Worm (Caenorhabditis elegans): ENCODE measurements around the gene hrg-3.
A peak's percentile ranks its signal among the peaks of the same experiment; 100 is the strongest.

hrg-3 gene

DNA sequence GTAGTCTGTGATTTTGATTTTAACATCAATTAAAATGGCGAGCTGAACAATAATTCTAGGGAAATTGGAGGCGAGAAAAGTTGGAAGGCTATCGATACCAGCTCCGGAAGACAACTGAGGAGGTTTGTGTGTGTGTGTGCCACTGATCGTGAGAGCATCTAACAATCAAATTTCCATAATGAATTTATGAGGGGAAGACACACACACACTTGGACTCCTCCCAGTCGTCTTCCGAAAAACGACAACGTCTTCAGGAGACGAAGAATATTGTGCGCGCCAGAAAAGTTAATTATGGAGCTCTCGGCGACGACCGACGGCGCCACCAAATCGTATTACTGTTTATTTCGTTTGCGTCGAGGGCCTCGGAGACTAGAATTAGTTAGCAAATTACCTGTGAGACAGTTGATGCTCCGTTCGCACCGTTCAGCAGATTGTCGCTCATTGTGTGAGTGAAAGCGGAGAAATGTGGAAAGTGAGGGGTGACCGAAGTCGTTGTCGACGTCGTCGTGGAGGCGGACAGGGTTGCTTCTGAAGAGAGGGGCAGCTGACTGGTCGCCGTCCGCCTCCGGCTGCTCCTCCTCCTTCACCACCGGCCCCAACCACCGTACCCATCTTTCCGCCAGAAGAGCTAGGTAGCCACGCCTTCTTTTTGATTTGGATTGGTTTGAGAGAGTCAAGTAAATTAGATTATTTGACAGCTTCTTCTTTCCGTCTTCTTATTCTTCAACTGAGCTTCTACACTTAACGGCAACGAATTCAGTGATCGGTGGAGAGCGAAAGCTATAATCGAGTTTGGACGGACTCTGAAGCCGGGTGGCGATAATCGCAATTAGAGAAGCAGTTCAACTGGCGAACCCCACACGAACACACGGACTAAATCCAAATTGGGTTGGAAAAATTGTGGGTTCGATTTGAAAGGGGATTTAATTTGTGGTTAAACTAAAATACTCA, 12.8 kb downstream of the hrg-3 start, which contains the start of gene unc-42:
Gene unc-42, minus strand, starts transcription at position 564 of the 951 bp plus-strand sequence.
- peak; percentile 56 for TF ChIP-seq fkh-10 (GFP tag; optimal IDR thresholded peaks at IDR 0.05)
- TF ChIP-seq nfya-1 (tag; optimal IDR thresholded peaks at IDR 0.05; ENCODE audit: insufficient read depth): peak; percentile 61
- no peak for TF ChIP-seq lsy-12 (tag; optimal IDR thresholded peaks at IDR 0.05)

DNA sequence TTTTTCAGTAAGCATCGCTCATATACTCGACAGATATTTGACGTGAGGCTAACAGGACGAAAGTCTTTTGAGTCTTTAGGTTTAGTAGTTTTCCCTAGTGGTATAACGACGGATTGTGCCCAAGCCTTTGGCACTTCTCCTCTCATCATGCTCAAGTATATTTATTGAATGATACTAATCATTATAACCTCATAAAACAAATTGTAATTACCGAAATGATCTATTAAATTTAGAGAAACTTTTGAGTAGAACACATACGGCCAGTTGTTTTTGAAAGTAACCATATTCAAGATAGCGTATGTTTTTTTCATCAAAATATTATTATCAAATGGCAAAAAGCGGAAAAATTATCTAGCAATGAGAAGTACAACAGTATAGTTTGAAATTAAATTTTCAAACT, 15.0 kb downstream of the hrg-3 start:
- no peak for TF ChIP-seq eor-1 (tag; optimal IDR thresholded peaks at IDR 0.05)
- no peak for TF ChIP-seq unc-39 (tag; optimal IDR thresholded peaks at IDR 0.05)
- no peak for TF ChIP-seq elt-2 (tag; optimal IDR thresholded peaks at IDR 0.05)
- TF ChIP-seq fkh-2 (tag; optimal IDR thresholded peaks at IDR 0.05): no peak
- no peak for TF ChIP-seq nhr-23 (tag; optimal IDR thresholded peaks at IDR 0.05)

- TF ChIP-seq nhr-25 (tag; optimal IDR thresholded peaks at IDR 0.05) (no peak), ceh-28 (tag; optimal IDR thresholded peaks at IDR 0.05) (no peak), hmg-11 (tag; optimal IDR thresholded peaks at IDR 0.05) (no peak), unc-62 (GFP tag; optimal IDR thresholded peaks at IDR 0.05) (no peak), egl-5 (tag; optimal IDR thresholded peaks at IDR 0.05) (no peak), tbx-2 (tag; optimal IDR thresholded peaks at IDR 0.05) (no peak), aly-2 (tag; optimal IDR thresholded peaks at IDR 0.05) (no peak), sea-2 (GFP tag; optimal IDR thresholded peaks at IDR 0.05) (no peak), nhr-67 (tag; optimal IDR thresholded peaks at IDR 0.05) (no peak), pqm-1 (tag; optimal IDR thresholded peaks at IDR 0.05) (no peak)
These were observed 15.7 kb downstream of the hrg-3 start, which contains the start of gene F46B6.2 for ce11 chrV:9771970-9772369. TSS of gene F46B6.2 (plus strand) at chrV:9772285.

ce11 chrV:9775734-9776133, 19.5 kb downstream of the hrg-3 start, which contains the start of gene F46B6.12:
TSS of gene F46B6.12 (minus strand) at chrV:9775834.
- no peak for TF ChIP-seq mml-1 (tag; optimal IDR thresholded peaks at IDR 0.05)
- no peak for TF ChIP-seq ztf-4 (tag; optimal IDR thresholded peaks at IDR 0.05)
- no peak for TF ChIP-seq eor-1 (tag; optimal IDR thresholded peaks at IDR 0.05)
- TF ChIP-seq pha-4 (tag; optimal IDR thresholded peaks at IDR 0.05): no peak
- TF ChIP-seq lin-39 (tag; optimal IDR thresholded peaks at IDR 0.05): no peak
- no peak for TF ChIP-seq elt-3 (tag; optimal IDR thresholded peaks at IDR 0.05)
- TF ChIP-seq ceh-9 (tag; optimal IDR thresholded peaks at IDR 0.05): no peak
- TF ChIP-seq nhr-23 (tag; optimal IDR thresholded peaks at IDR 0.05): no peak
- TF ChIP-seq ZK546.5 (tag; optimal IDR thresholded peaks at IDR 0.05): no peak
- no peak for TF ChIP-seq mdl-1 (tag; optimal IDR thresholded peaks at IDR 0.05)
- TF ChIP-seq daf-12 (tag; optimal IDR thresholded peaks at IDR 0.05): no peak
- no peak for TF ChIP-seq fkh-10 (GFP tag; optimal IDR thresholded peaks at IDR 0.05)
- TF ChIP-seq egl-5 (tag; optimal IDR thresholded peaks at IDR 0.05): no peak
- no peak for TF ChIP-seq ceh-16 (tag; optimal IDR thresholded peaks at IDR 0.05)
- TF ChIP-seq unc-62 (GFP tag; optimal IDR thresholded peaks at IDR 0.05): no peak
- no peak for TF ChIP-seq ceh-28 (tag; optimal IDR thresholded peaks at IDR 0.05)
- TF ChIP-seq ama-1 (optimal IDR thresholded peaks at IDR 0.05): no peak
- TF ChIP-seq tbx-2 (tag; optimal IDR thresholded peaks at IDR 0.05): no peak

DNA sequence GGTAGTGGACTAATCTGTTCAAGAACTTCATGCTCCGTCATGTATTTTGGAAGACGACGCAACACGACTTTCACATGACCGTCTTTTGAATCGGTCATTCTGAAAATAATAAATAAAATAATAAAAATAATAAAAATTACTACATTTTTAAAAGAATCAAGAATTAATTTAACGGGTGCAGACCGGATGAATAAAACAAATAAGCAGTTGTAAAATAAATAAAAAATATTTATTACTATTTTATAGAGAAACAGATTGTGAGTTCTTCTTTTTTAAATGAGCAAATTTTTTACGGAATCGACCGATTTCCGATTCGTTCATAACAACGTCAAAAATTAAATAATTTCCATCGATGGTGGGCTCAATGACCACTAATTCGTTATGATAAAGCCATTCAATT, 21.4 kb downstream of the hrg-3 start, which contains the start of gene smg-4:
Gene smg-4, minus strand, starts transcription at position 101 of the 400 bp plus-strand sequence.
- TF ChIP-seq nhr-25 (tag; optimal IDR thresholded peaks at IDR 0.05) (no peak), unc-39 (tag; optimal IDR thresholded peaks at IDR 0.05) (no peak), fkh-2 (tag; optimal IDR thresholded peaks at IDR 0.05) (no peak), ceh-9 (tag; optimal IDR thresholded peaks at IDR 0.05) (no peak), nhr-77 (tag; optimal IDR thresholded peaks at IDR 0.05) (no peak), skn-1 (tag; optimal IDR thresholded peaks at IDR 0.05) (no peak)

DNA sequence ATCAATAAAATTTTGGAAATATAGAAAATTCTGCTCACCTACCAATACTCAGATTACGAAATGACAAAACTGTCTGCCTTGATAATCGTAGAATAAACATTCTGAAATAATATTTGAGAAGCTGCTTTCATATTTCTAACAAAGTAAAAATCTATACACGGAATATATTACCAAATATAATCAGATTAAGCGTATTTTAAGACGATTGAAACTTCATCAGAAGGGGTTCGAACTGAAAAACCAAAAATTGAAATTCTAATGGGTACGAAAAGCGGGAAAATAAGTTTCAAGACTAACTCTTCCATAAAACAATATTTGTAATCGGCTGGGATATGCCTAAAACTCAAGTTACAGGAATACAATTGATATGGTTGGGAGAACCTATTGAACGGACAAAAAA, 23.1 kb downstream of the hrg-3 start, which contains the start of gene F46B6.4:
Gene F46B6.4, minus strand, starts transcription at position 101 of the 400 bp plus-strand sequence.
- TF ChIP-seq lin-15B (tag; optimal IDR thresholded peaks at IDR 0.05): no peak
- TF ChIP-seq fkh-2 (tag; optimal IDR thresholded peaks at IDR 0.05): no peak
- TF ChIP-seq egl-5 (tag; optimal IDR thresholded peaks at IDR 0.05): no peak
- no peak for TF ChIP-seq unc-62 (GFP tag; optimal IDR thresholded peaks at IDR 0.05)
- TF ChIP-seq unc-39 (tag; optimal IDR thresholded peaks at IDR 0.05): no peak
- TF ChIP-seq nhr-28 (tag; optimal IDR thresholded peaks at IDR 0.05): no peak
- no peak for TF ChIP-seq zag-1 (tag; optimal IDR thresholded peaks at IDR 0.05)
- no peak for TF ChIP-seq egl-27 (tag; optimal IDR thresholded peaks at IDR 0.05)
- TF ChIP-seq mml-1 (tag; optimal IDR thresholded peaks at IDR 0.05): no peak
- TF ChIP-seq jun-1 (tag; optimal IDR thresholded peaks at IDR 0.05): no peak
- no peak for TF ChIP-seq ZK546.5 (tag; optimal IDR thresholded peaks at IDR 0.05)
- no peak for TF ChIP-seq fos-1 (tag; optimal IDR thresholded peaks at IDR 0.05)
- no peak for TF ChIP-seq nhr-237 (tag; optimal IDR thresholded peaks at IDR 0.05)

All from whole organism, L3 larva.